Worm (Caenorhabditis elegans) whole organism, young adult: Measurements from ENCODE around the gene C31G12.4.
"Not testable (repeated sequence)": the region's sequence is repeated elsewhere in the genome, so short reads cannot be mapped to it uniquely, and the experiment has no call there.

Experiments used
- B0261.1 ChIP-seq: sonication (generic microtip); optimal IDR thresholded peaks from 2 replicates; lab custom pipeline; 2016; ENCODE audit warnings: mild to moderate bottlenecking, missing genetic modification characterization, moderate library complexity, missing compliant biosample characterization
- D2030.7 ChIP-seq: fragments of 200-800 bp; sonication (Bioruptor generic); IDR thresholded peaks from 2 replicates; pipeline ENCODE4 v1.3.6; 2022; ENCODE audit warnings: missing genetic modification reagents, missing genetic modification characterization, missing compliant biosample characterization
- F33H1.4 ChIP-seq: fragments of 200-800 bp; sonication (Bioruptor generic); IDR thresholded peaks from 2 replicates; pipeline ENCODE4 v1.3.6; 2022; ENCODE audit warnings: missing genetic modification reagents, missing genetic modification characterization, missing compliant biosample characterization
- F57A8.1 ChIP-seq: fragments of 200-800 bp; sonication (Bioruptor generic); optimal IDR thresholded peaks from 2 replicates; lab custom pipeline; 2018; ENCODE audit warnings: mild to moderate bottlenecking, missing genetic modification characterization, moderate library complexity, missing compliant biosample characterization
- T26A5.8 ChIP-seq: sonication (generic microtip); optimal IDR thresholded peaks from 2 replicates; lab custom pipeline; 2016; ENCODE audit warnings: missing genetic modification characterization, missing compliant biosample characterization
- Y56A3A.18 ChIP-seq: fragments of 200-800 bp; sonication (Bioruptor generic); IDR thresholded peaks from 2 replicates; pipeline ENCODE4 v1.3.6; 2022; ENCODE audit warnings: missing genetic modification reagents, missing genetic modification characterization, missing compliant biosample characterization
- Y67H2A.10 ChIP-seq: fragments of 200-800 bp; sonication (Bioruptor generic); conservative IDR thresholded peaks from 2 replicates; pipeline ENCODE4 v1.3.6; 2022; ENCODE audit warnings: missing genetic modification reagents, missing genetic modification characterization, missing compliant biosample characterization
- Y95B8A.8 ChIP-seq: fragments of 200-800 bp; sonication (Bioruptor generic); IDR thresholded peaks from 2 replicates; pipeline ENCODE4 v1.3.6; 2022; ENCODE audit warnings: missing genetic modification reagents, missing genetic modification characterization, missing compliant biosample characterization
- aptf-2 ChIP-seq: fragments of 200-800 bp; sonication (Bioruptor generic); conservative IDR thresholded peaks from 2 replicates; pipeline ENCODE4 v1.3.6; 2022; ENCODE audit warnings: missing genetic modification reagents, missing genetic modification characterization, missing compliant biosample characterization
- attf-5 ChIP-seq: fragments of 200-800 bp; sonication (Bioruptor generic); optimal IDR thresholded peaks from 2 replicates; lab custom pipeline; 2018; ENCODE audit warnings: mild to moderate bottlenecking, missing genetic modification characterization, missing compliant biosample characterization
- attf-6 ChIP-seq: fragments of 200-800 bp; sonication (Bioruptor generic); IDR thresholded peaks from 2 replicates; pipeline ENCODE4 v1.3.6; 2022; ENCODE audit warnings: missing genetic modification reagents, missing genetic modification characterization, missing compliant biosample characterization
- cebp-2 ChIP-seq: fragments of 200-800 bp; sonication (Bioruptor generic); IDR thresholded peaks from 2 replicates; pipeline ENCODE4 v1.3.6; 2022; ENCODE audit warnings: missing genetic modification characterization, missing compliant biosample characterization
- ceh-100 ChIP-seq: fragments of 200-800 bp; sonication (Bioruptor generic); IDR thresholded peaks from 2 replicates; pipeline ENCODE4 v1.3.6; 2022; ENCODE audit warnings: missing genetic modification reagents, missing genetic modification characterization, missing compliant biosample characterization
- chd-7 ChIP-seq: sonication (generic microtip); optimal IDR thresholded peaks from 2 replicates; lab custom pipeline; 2016; ENCODE audit warnings: mild to moderate bottlenecking, missing genetic modification characterization, moderate library complexity, missing compliant biosample characterization
- dpl-1 ChIP-seq: fragments of 150-350 bp; optimal IDR thresholded peaks from 2 replicates; lab custom pipeline; 2014; ENCODE audit warnings: missing biosample characterization, missing genetic modification reagents, missing genetic modification characterization
- efl-1 ChIP-seq: fragments of 150-350 bp; optimal IDR thresholded peaks from 2 replicates; lab custom pipeline; 2014; ENCODE audit warnings: missing biosample characterization, missing genetic modification reagents, missing genetic modification characterization
- hmg-1.2 ChIP-seq: fragments of 200-800 bp; sonication (Bioruptor generic); IDR thresholded peaks from 2 replicates; pipeline ENCODE4 v1.3.6; 2022; ENCODE audit warnings: missing genetic modification reagents, missing genetic modification characterization, missing compliant biosample characterization
- hsf-1 ChIP-seq: fragments of 200-800 bp; sonication (Bioruptor generic); IDR thresholded peaks from 2 replicates; pipeline ENCODE4 v1.3.6; 2022; ENCODE audit warnings: missing genetic modification reagents, missing genetic modification characterization, missing compliant biosample characterization
- let-526 ChIP-seq: fragments of 200-800 bp; sonication (Bioruptor generic); IDR thresholded peaks from 2 replicates; pipeline ENCODE4 v1.3.6; 2022; ENCODE audit warnings: missing genetic modification reagents, missing genetic modification characterization, missing compliant biosample characterization
- let-607 ChIP-seq, 2 experiments: fragments of 200-800 bp in 1 of 2; sonication (Bioruptor generic) in 1 of 2; sonication (generic microtip) in 1 of 2; optimal IDR thresholded peaks; 2 replicates each; lab custom pipeline; 2016 to 2018; ENCODE audit warnings: mild to moderate bottlenecking in 2 of 2, missing compliant biosample characterization in 2 of 2, missing genetic modification characterization in 2 of 2, moderate library complexity in 2 of 2, missing genotype in 1 of 2
- lsy-27 ChIP-seq: sonication (generic microtip); optimal IDR thresholded peaks from 2 replicates; lab custom pipeline; 2017; ENCODE audit warnings: missing genetic modification characterization, mild to moderate bottlenecking, missing compliant biosample characterization, antibody characterized with exemption, missing genotype, borderline replicate concordance; ENCODE audit not compliant: insufficient read depth
- madf-10 ChIP-seq: sonication (generic microtip); optimal IDR thresholded peaks from 2 replicates; lab custom pipeline; 2016; ENCODE audit warnings: mild to moderate bottlenecking, missing genetic modification characterization, missing compliant biosample characterization
- madf-8 ChIP-seq: fragments of 200-800 bp; sonication (Bioruptor generic); conservative IDR thresholded peaks from 2 replicates; pipeline ENCODE4 v1.3.6; 2022; ENCODE audit warnings: missing genetic modification reagents, missing genetic modification characterization, missing compliant biosample characterization
- mel-28 ChIP-seq: sonication (generic microtip); optimal IDR thresholded peaks from 2 replicates; lab custom pipeline; 2016; ENCODE audit warnings: borderline replicate concordance, mild to moderate bottlenecking, missing genetic modification characterization, missing compliant biosample characterization
- mes-4 ChIP-seq: sonication (generic microtip); optimal IDR thresholded peaks from 2 replicates; lab custom pipeline; 2016; ENCODE audit warnings: missing genotype, missing genetic modification characterization, missing compliant biosample characterization
- nfya-2 ChIP-seq: fragments of 200-800 bp; sonication (Bioruptor generic); IDR thresholded peaks from 2 replicates; pipeline ENCODE4 v1.3.6; 2022; ENCODE audit warnings: missing genetic modification reagents, missing genetic modification characterization, missing compliant biosample characterization
- nhr-120 ChIP-seq: fragments of 200-800 bp; sonication (Bioruptor generic); IDR thresholded peaks from 2 replicates; pipeline ENCODE4 v1.3.6; 2022; ENCODE audit warnings: missing genetic modification characterization, missing compliant biosample characterization
- rcor-1 ChIP-seq: fragments of 200-800 bp; sonication (Bioruptor generic); IDR thresholded peaks from 2 replicates; pipeline ENCODE4 v1.3.6; 2022; ENCODE audit warnings: missing genetic modification reagents, missing genetic modification characterization, missing compliant biosample characterization
- sdz-38 ChIP-seq: sonication (generic microtip); optimal IDR thresholded peaks from 2 replicates; lab custom pipeline; 2016; ENCODE audit warnings: missing genotype, missing genetic modification characterization, missing compliant biosample characterization
- snpc-1.3 ChIP-seq: sonication (generic microtip); optimal IDR thresholded peaks from 2 replicates; lab custom pipeline; 2017; ENCODE audit warnings: missing genetic modification characterization, mild to moderate bottlenecking, missing compliant biosample characterization, antibody characterized with exemption, moderate library complexity, missing genotype, missing genetic modification reagents; ENCODE audit not compliant: insufficient read depth
- snpc-3.4 ChIP-seq: sonication (generic microtip); optimal IDR thresholded peaks from 2 replicates; lab custom pipeline; 2017; ENCODE audit warnings: missing genetic modification characterization, mild to moderate bottlenecking, missing compliant biosample characterization, antibody characterized with exemption, moderate library complexity, missing genotype, missing genetic modification reagents
- unc-130 ChIP-seq: sonication (generic microtip); optimal IDR thresholded peaks from 2 replicates; lab custom pipeline; 2016; ENCODE audit warnings: missing genetic modification reagents, missing genetic modification characterization, missing compliant biosample characterization
- zfh-2 ChIP-seq: fragments of 200-800 bp; sonication (Bioruptor generic); conservative IDR thresholded peaks from 2 replicates; pipeline ENCODE4 v1.3.6; 2022; ENCODE audit warnings: missing genetic modification reagents, missing genetic modification characterization, missing compliant biosample characterization
- ztf-6 ChIP-seq: fragments of 200-800 bp; sonication (Bioruptor generic); IDR thresholded peaks from 2 replicates; pipeline ENCODE4 v1.3.6; 2022; ENCODE audit warnings: missing genetic modification reagents, missing genetic modification characterization, missing compliant biosample characterization

Gene C31G12.4

DNA sequence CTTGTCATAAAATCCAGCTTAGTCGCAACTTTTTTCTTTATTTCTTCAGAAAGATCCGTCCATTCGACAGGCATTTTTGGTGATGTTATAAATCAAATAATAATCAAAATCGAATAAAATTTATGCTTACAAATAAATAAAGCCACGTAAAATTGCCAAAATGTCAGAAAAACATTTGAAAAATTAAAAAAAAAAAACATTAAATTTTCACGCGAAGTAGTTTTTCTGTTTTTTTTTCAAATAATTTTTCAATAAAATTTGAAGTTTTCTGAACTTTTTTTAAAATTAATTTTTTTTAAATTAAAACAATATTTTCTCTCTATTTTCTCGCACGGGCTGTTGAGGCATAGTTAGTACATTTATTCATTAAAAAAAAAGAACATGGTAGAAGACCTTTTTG is at the start of gene C31G12.4:
Gene C31G12.4, minus strand, starts transcription at position 101 of the 400 bp plus-strand sequence.
- TF ChIP-seq attf-5 (GFP tag; lab: Kevin White, UChicago): no peak
- no peak for TF ChIP-seq ceh-100 (GFP tag; lab: Robert Waterston, UW)
- TF ChIP-seq chd-7: no peak
- TF ChIP-seq dpl-1 (GFP tag; lab: Kevin White, UChicago): no peak
- no peak for TF ChIP-seq F33H1.4 (GFP tag; lab: Robert Waterston, UW)
- no peak for TF ChIP-seq Y56A3A.18 (GFP tag; lab: Robert Waterston, UW)
- no peak for TF ChIP-seq F57A8.1 (GFP tag; lab: Kevin White, UChicago)
- TF ChIP-seq Y95B8A.8: no peak
- TF ChIP-seq mes-4 (tag; lab: Kevin White, UChicago): no peak
- no peak for TF ChIP-seq hsf-1 (GFP tag; lab: Robert Waterston, UW)
- TF ChIP-seq nfya-2 (GFP tag; lab: Robert Waterston, UW): no peak
- no peak for TF ChIP-seq ztf-6 (GFP tag; lab: Robert Waterston, UW)
- no peak for TF ChIP-seq snpc-1.3 (tag; lab: Kevin White, UChicago)
- TF ChIP-seq Y67H2A.10 (GFP tag; lab: Robert Waterston, UW): no peak

DNA sequence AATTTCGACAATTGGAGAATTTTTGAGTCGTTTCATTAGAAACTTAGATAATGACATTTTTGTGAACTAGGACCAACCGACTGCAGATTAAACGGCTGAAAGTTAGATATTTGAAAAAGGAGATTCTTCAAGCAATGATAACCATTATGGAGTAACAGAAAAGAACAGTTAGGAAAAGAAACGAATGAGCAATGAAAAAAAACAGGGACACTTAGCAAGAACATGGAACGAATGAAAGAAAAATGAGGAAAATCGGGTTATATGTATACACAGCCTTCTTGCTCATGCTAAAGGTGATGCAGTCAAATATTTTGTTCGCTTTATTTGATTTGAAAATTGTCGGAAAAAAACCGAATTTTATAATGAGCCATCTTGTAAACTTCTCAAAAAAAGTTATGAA is 45.8 kb upstream of the C31G12.4 start, which contains the start of gene F16H6.10:
Gene F16H6.10, minus strand, starts transcription at position 101 of the 400 bp plus-strand sequence.
- no peak for TF ChIP-seq F57A8.1 (GFP tag; lab: Kevin White, UChicago)
- TF ChIP-seq T26A5.8: no peak
- no peak for TF ChIP-seq nhr-120 (GFP tag; lab: Robert Waterston, UW)
- TF ChIP-seq let-526 (GFP tag; lab: Robert Waterston, UW): no peak
- TF ChIP-seq zfh-2 (GFP tag; lab: Robert Waterston, UW): no peak
- TF ChIP-seq rcor-1: no peak
- no peak for TF ChIP-seq lsy-27 (tag; lab: Kevin White, UChicago)
- TF ChIP-seq efl-1 (GFP tag; lab: Kevin White, UChicago): no peak
- TF ChIP-seq madf-10 (tag; lab: Kevin White, UChicago): no peak
- no peak for TF ChIP-seq attf-6
- no peak for TF ChIP-seq snpc-3.4 (tag; lab: Kevin White, UChicago)
- no peak for TF ChIP-seq B0261.1 (tag; lab: Kevin White, UChicago)
- TF ChIP-seq cebp-2 (GFP tag; lab: Robert Waterston, UW): no peak
- TF ChIP-seq aptf-2 (GFP tag; lab: Robert Waterston, UW): no peak
- no peak for TF ChIP-seq madf-8

DNA sequence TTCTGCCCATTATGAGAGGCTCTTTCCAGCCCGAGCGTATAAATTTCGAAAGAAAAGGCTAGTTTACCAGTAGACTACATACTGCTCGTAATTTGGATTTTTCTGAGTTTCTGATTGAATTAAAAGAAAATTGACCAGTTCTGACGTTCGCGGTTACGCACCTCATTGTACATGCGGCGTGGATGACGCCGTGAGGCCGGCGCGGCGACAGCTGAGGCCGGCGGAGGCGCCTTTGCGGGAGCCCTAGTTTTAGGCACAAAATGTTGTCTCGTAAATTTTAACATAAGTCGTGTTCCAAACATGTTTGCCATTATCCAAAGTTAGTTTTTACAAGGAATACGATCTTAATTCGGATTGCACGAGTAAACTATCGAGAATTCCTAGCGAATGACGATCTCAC is 38.2 kb upstream of the C31G12.4 start, which contains the start of gene F16H6.9:
Gene F16H6.9, plus strand, starts transcription at position 301 of the 400 bp plus-strand sequence.
- TF ChIP-seq sdz-38 (tag; lab: Kevin White, UChicago); mel-28 (tag; lab: Kevin White, UChicago); hmg-1.2 (GFP tag; lab: Robert Waterston, UW): not testable (repeated sequence)

DNA sequence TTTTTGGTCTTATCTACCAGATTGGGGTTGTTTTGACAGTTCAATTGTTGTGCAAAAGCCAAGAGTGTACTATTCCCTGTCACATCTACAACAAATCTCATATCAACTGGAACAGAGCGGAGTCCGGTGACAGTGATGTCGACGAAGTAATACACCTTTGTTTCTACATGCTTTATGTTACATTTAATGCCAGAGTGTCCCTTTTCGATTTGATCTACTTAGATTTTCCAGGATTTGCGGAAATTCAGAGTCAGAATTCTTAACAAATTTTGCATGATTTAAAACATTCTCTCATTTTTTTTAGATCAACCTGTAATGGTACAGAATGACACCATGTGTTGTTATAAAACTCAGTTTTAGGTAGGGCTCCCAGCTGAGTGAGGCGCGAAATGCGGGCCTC is 37.6 kb upstream of the C31G12.4 start, which contains the start of gene F16H6.8:
Gene F16H6.8, minus strand, starts transcription at position 101 of the 400 bp plus-strand sequence.
- not testable (repeated sequence) for TF ChIP-seq D2030.7 (GFP tag; lab: Robert Waterston, UW); let-607 (tag; optimal IDR thresholded peaks at IDR 0.05; lab: Kevin White, UChicago); unc-130 (GFP tag; lab: Kevin White, UChicago)
